Worm (Caenorhabditis elegans): ENCODE data around the gene T08B6.9.

ce11 chrIV:4941681-4942080 is 51.0 kb downstream of the T08B6.9 start, which contains the start of gene Y9C9A.5:
- no peak for TF ChIP-seq F49E8.2 (tag; optimal IDR thresholded peaks at IDR 0.05; ENCODE audit: borderline replicate concordance)
- TF ChIP-seq nhr-76 (tag; optimal IDR thresholded peaks at IDR 0.05), result no peak
- TF ChIP-seq unc-62 (GFP tag; optimal IDR thresholded peaks at IDR 0.05 in 1 of 2), result no peak
- no peak for TF ChIP-seq unc-62 (tag; optimal IDR thresholded peaks at IDR 0.05)
- TF ChIP-seq dpl-1 (GFP tag; optimal IDR thresholded peaks at IDR 0.05), result no peak
